Worm (Caenorhabditis elegans) whole organism, late embryonic: Measurements from ENCODE around the gene snb-2.

Experiments
- ceh-22 ChIP-seq: sonication (generic microtip); optimal IDR thresholded peaks from 2 replicates; lab custom pipeline; 2017; ENCODE audit warnings: missing biosample characterization, missing genetic modification characterization
- elt-2 ChIP-seq: sonication (generic microtip); optimal IDR thresholded peaks from 2 replicates; lab custom pipeline; 2016; ENCODE audit warnings: missing genetic modification reagents, missing genetic modification characterization, missing compliant biosample characterization
- ets-4 ChIP-seq: sonication (generic microtip); optimal IDR thresholded peaks from 2 replicates; lab custom pipeline; 2016; ENCODE audit warnings: missing genetic modification characterization, missing compliant biosample characterization
- odd-2 ChIP-seq: sonication (generic microtip); optimal IDR thresholded peaks from 2 replicates; lab custom pipeline; 2017; ENCODE audit warnings: antibody characterized with exemption, mild to moderate bottlenecking, missing genetic modification characterization, missing compliant biosample characterization

DNA sequence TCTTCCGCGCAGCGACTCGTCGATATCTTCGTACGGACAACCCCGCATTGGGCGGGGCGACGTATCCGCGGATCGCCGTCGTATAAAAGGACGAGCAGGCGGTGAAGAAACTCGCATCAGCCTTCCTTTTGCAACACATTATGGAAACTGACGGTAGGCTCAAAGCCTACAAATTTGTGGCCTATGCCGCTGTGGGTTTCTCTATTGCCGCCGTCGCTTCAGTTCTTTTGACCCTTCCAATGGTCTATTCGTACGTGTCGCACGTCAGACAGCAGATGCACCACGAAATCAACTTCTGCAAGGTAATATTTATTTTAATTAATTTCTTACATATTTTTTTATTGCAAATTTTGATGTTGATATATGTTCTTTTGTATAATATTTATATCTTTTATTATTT lies 7.2 kb upstream of the snb-2 start:
- TF ChIP-seq elt-2 (tag; lab: Kevin White, UChicago) (no peak), ceh-22 (no peak), ets-4 (tag; lab: Kevin White, UChicago) (no peak), odd-2 (tag; lab: Kevin White, UChicago) (no peak)
